Worm (Caenorhabditis elegans): ENCODE measurements around the gene F53B1.9.

- TF ChIP-seq him-1 (tag; optimal IDR thresholded peaks at IDR 0.05) (no peak), dao-5 (tag; optimal IDR thresholded peaks at IDR 0.05) (no peak), W03F9.2 (tag; optimal IDR thresholded peaks at IDR 0.05) (no peak)
Measured at ce11 chrX:2120961-2121360, 10.7 kb downstream of the F53B1.9 start, which contains the start of gene gpa-5.
